Worm (Caenorhabditis elegans): ENCODE data around the gene H40L08.7.

H40L08.7 gene

DNA sequence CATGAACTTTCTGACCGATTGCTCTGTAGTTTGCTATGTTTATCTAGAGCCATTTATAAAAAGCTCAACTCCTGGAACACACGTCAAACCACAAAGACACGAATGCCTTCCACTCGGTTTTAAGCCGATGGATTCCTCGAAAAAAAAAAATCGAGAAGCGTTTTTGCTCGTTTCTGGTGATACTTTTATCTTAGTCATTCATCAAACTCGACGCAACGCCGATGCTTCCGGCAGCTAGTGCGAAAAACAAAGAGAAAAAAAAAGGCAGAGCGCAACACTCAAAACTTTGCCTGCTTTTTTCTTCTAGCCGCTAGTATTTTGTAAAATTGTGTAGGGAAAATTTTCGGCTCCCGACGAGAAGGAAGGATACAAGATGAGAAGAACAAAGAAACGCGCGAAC, 50.0 kb downstream of the H40L08.7 start:
- TF ChIP-seq aly-1 (tag; optimal IDR thresholded peaks at IDR 0.05) (no peak), tra-4 (tag; optimal IDR thresholded peaks at IDR 0.05) (no peak)

Data from whole organism, early embryonic.